Fruit fly (Drosophila melanogaster) whole organism, adult: ENCODE results near the gene CG5731.

Source experiments
- CG11617 ChIP-seq: fragments of 200-800 bp; sonication (Bioruptor generic); optimal IDR thresholded peaks from 2 replicates; lab custom pipeline; 2017; ENCODE audit warnings: mild to moderate bottlenecking, missing biosample characterization, missing genetic modification reagents, missing genetic modification characterization
- CG12768 ChIP-seq: fragments of 200-800 bp; sonication (Bioruptor generic); optimal IDR thresholded peaks from 2 replicates; lab custom pipeline; 2017; ENCODE audit warnings: missing biosample characterization, missing genetic modification characterization, mild to moderate bottlenecking, moderate library complexity, missing genetic modification reagents
- CG14711 ChIP-seq: fragments of 200-800 bp; sonication (Bioruptor generic); optimal IDR thresholded peaks from 2 replicates; lab custom pipeline; 2018; ENCODE audit warnings: missing biosample characterization, mild to moderate bottlenecking, missing genetic modification characterization, moderate library complexity
- CG1620 ChIP-seq: fragments of 200-800 bp; sonication (Bioruptor generic); optimal IDR thresholded peaks from 2 replicates; lab custom pipeline; 2016; ENCODE audit warnings: missing biosample characterization, missing genetic modification characterization
- CG33017 ChIP-seq: fragments of 200-800 bp; sonication (Bioruptor generic); optimal IDR thresholded peaks from 2 replicates; lab custom pipeline; 2018; ENCODE audit warnings: missing biosample characterization, mild to moderate bottlenecking, missing genetic modification characterization, moderate library complexity
- CG5204 ChIP-seq: fragments of 200-800 bp; sonication (Bioruptor generic); optimal IDR thresholded peaks from 2 replicates; lab custom pipeline; 2016; ENCODE audit warnings: missing biosample characterization, missing genetic modification characterization
- CG7045 ChIP-seq: fragments of 200-800 bp; sonication (Bioruptor generic); optimal IDR thresholded peaks from 2 replicates; lab custom pipeline; 2017; ENCODE audit warnings: missing biosample characterization, mild to moderate bottlenecking, missing genetic modification characterization
- CG7101 ChIP-seq: fragments of 200-800 bp; sonication (Bioruptor generic); optimal IDR thresholded peaks from 2 replicates; lab custom pipeline; 2018; ENCODE audit warnings: missing biosample characterization, mild to moderate bottlenecking, missing genetic modification characterization, moderate library complexity
- Clk ChIP-seq: fragments of 200-800 bp; sonication (Bioruptor generic); optimal IDR thresholded peaks from 2 replicates; lab custom pipeline; 2017; ENCODE audit warnings: missing biosample characterization, missing genetic modification characterization
- Crg-1 ChIP-seq: fragments of 200-800 bp; sonication (Bioruptor generic); optimal IDR thresholded peaks from 2 replicates; lab custom pipeline; 2016; ENCODE audit warnings: missing biosample characterization, missing genetic modification characterization
- Hr96 ChIP-seq: fragments of 200-800 bp; sonication (Bioruptor generic); optimal IDR thresholded peaks from 2 replicates; lab custom pipeline; 2016; ENCODE audit warnings: missing biosample characterization, missing genetic modification characterization
- Mnt ChIP-seq: fragments of 200-800 bp; sonication (Bioruptor generic); optimal IDR thresholded peaks from 2 replicates; lab custom pipeline; 2016; ENCODE audit warnings: missing biosample characterization, mild to moderate bottlenecking, missing genetic modification characterization
- bab1 ChIP-seq: fragments of 200-800 bp; sonication (Bioruptor generic); optimal IDR thresholded peaks from 3 replicates; lab custom pipeline; 2019; ENCODE audit warnings: missing biosample characterization, mild to moderate bottlenecking, missing genetic modification characterization, moderate library complexity
- cic ChIP-seq: fragments of 200-800 bp; sonication (Bioruptor generic); optimal IDR thresholded peaks from 2 replicates; lab custom pipeline; 2017; ENCODE audit warnings: missing biosample characterization, mild to moderate bottlenecking, missing genetic modification characterization, moderate library complexity
- cnc ChIP-seq, 2 experiments: fragments of >200 bp; optimal IDR thresholded peaks; 2 replicates each; lab custom pipeline; 2017
- kay ChIP-seq: fragments of 200-800 bp; sonication (Bioruptor generic); peaks from one replicate; lab custom pipeline; 2016; ENCODE audit warnings: missing biosample characterization, missing genetic modification characterization, borderline replicate concordance
- ovo ChIP-seq: fragments of 200-800 bp; sonication (Bioruptor generic); optimal IDR thresholded peaks from 2 replicates; lab custom pipeline; 2016; ENCODE audit warnings: missing biosample characterization, missing genetic modification characterization
- pad ChIP-seq: fragments of 200-800 bp; sonication (Bioruptor generic); optimal IDR thresholded peaks from 3 replicates; lab custom pipeline; 2017; ENCODE audit warnings: missing biosample characterization, missing genetic modification characterization, mild to moderate bottlenecking, moderate library complexity, missing genetic modification reagents
- tj ChIP-seq: fragments of 200-800 bp; sonication (Bioruptor generic); optimal IDR thresholded peaks from 3 replicates; lab custom pipeline; 2017; ENCODE audit warnings: missing biosample characterization, mild to moderate bottlenecking, missing genetic modification characterization, moderate library complexity
- toe ChIP-seq: fragments of 200-800 bp; sonication (Bioruptor generic); optimal IDR thresholded peaks from 2 replicates; lab custom pipeline; 2016; ENCODE audit warnings: missing biosample characterization, missing genetic modification characterization

The CG5731 gene

dm6 chr2L:10210631-10211557 is 1.4 kb upstream of the CG5731 start, which contains the start of the genes CG5727 and ath:
CG5727 (minus strand) TSS chr2L:10210681.
ath (plus strand) TSS chr2L:10211143.
- TF ChIP-seq CG1620 (GFP tag; lab: Kevin White, UChicago) (peak; percentile 11), tj (GFP tag; lab: Kevin White, UChicago) (no peak), Mnt (GFP tag; lab: Kevin White, UChicago) (peak; percentile 15), CG14711 (tag; lab: Kevin White, UChicago) (peak; percentile 85), cic (GFP tag; lab: Kevin White, UChicago) (no peak), Hr96 (no peak), Crg-1 (GFP tag; lab: Kevin White, UChicago) (peak; percentile 11), CG7045 (GFP tag; lab: Kevin White, UChicago) (peak; percentile 17), CG11617 (GFP tag; lab: Kevin White, UChicago) (peak; percentile 21), kay (peak; percentile 67)

- TF ChIP-seq Hr96: no peak
- no peak for TF ChIP-seq CG7045 (GFP tag; lab: Kevin White, UChicago)
- no peak for TF ChIP-seq toe (GFP tag; lab: Kevin White, UChicago)
- no peak for TF ChIP-seq CG14711 (tag; lab: Kevin White, UChicago)
- TF ChIP-seq Clk: no peak
- TF ChIP-seq kay: no peak
- TF ChIP-seq CG12768 (GFP tag; lab: Kevin White, UChicago): no peak
- no peak for TF ChIP-seq cnc (optimal IDR thresholded peaks at IDR 0.05; lab: Kevin White, UChicago)
- TF ChIP-seq CG7101: no peak
- TF ChIP-seq Mnt (GFP tag; lab: Kevin White, UChicago): no peak
- TF ChIP-seq CG5204 (GFP tag; lab: Kevin White, UChicago): no peak
- no peak for TF ChIP-seq bab1
- no peak for TF ChIP-seq tj (GFP tag; lab: Kevin White, UChicago)
- TF ChIP-seq pad (GFP tag; lab: Kevin White, UChicago): no peak
- no peak for TF ChIP-seq ovo (GFP tag; lab: Kevin White, UChicago)
- TF ChIP-seq CG33017: no peak
Measured at dm6 chr2L:10206633-10207162, 2.8 kb downstream of the CG5731 start, which contains the start of gene Snx17. Snx17 (minus strand) TSS chr2L:10206961.

- TF ChIP-seq Hr96: no peak
- TF ChIP-seq CG1620 (GFP tag; lab: Kevin White, UChicago): no peak
- TF ChIP-seq CG5204 (GFP tag; lab: Kevin White, UChicago): no peak
- no peak for TF ChIP-seq kay
- no peak for TF ChIP-seq Mnt (GFP tag; lab: Kevin White, UChicago)
- TF ChIP-seq cic (GFP tag; lab: Kevin White, UChicago): no peak
- TF ChIP-seq CG12768 (GFP tag; lab: Kevin White, UChicago): no peak
- TF ChIP-seq CG33017: no peak
- no peak for TF ChIP-seq CG11617 (GFP tag; lab: Kevin White, UChicago)
- no peak for TF ChIP-seq pad (GFP tag; lab: Kevin White, UChicago)
- no peak for TF ChIP-seq tj (GFP tag; lab: Kevin White, UChicago)
- TF ChIP-seq ovo (GFP tag; lab: Kevin White, UChicago): no peak
- no peak for TF ChIP-seq CG14711 (tag; lab: Kevin White, UChicago)
- TF ChIP-seq bab1: no peak
- TF ChIP-seq Clk: no peak
- no peak for TF ChIP-seq CG7101
Measured at dm6 chr2L:10205940-10206339, 3.6 kb downstream of the CG5731 start.

- peak; percentile 42 for TF ChIP-seq bab1
- TF ChIP-seq tj (GFP tag; lab: Kevin White, UChicago): no peak
- no peak for TF ChIP-seq pad (GFP tag; lab: Kevin White, UChicago)
- TF ChIP-seq kay: no peak
- TF ChIP-seq Mnt (GFP tag; lab: Kevin White, UChicago): no peak
- TF ChIP-seq ovo (GFP tag; lab: Kevin White, UChicago): peak; percentile 73
- no peak for TF ChIP-seq cnc (optimal IDR thresholded peaks at IDR 0.05; lab: Kevin White, UChicago)
Measured at dm6 chr2L:10203933-10204509, 5.5 kb downstream of the CG5731 start, which contains the start of gene CG34159. CG34159 (minus strand) TSS chr2L:10204317.

dm6 chr2L:10201743-10202142 is 7.8 kb downstream of the CG5731 start:
- TF ChIP-seq toe (GFP tag; lab: Kevin White, UChicago): no peak
- no peak for TF ChIP-seq Crg-1 (GFP tag; lab: Kevin White, UChicago)
- no peak for TF ChIP-seq CG14711 (tag; lab: Kevin White, UChicago)
- no peak for TF ChIP-seq Hr96
- no peak for TF ChIP-seq CG7045 (GFP tag; lab: Kevin White, UChicago)
- TF ChIP-seq bab1: no peak
- TF ChIP-seq CG1620 (GFP tag; lab: Kevin White, UChicago): no peak
- TF ChIP-seq cic (GFP tag; lab: Kevin White, UChicago): no peak
- TF ChIP-seq kay: no peak
- no peak for TF ChIP-seq ovo (GFP tag; lab: Kevin White, UChicago)
- no peak for TF ChIP-seq CG11617 (GFP tag; lab: Kevin White, UChicago)
- TF ChIP-seq tj (GFP tag; lab: Kevin White, UChicago): no peak
- TF ChIP-seq Clk: no peak
- no peak for TF ChIP-seq Mnt (GFP tag; lab: Kevin White, UChicago)
- no peak for TF ChIP-seq CG5204 (GFP tag; lab: Kevin White, UChicago)
- no peak for TF ChIP-seq CG7101
- no peak for TF ChIP-seq pad (GFP tag; lab: Kevin White, UChicago)
- no peak for TF ChIP-seq CG33017
- no peak for TF ChIP-seq cnc (optimal IDR thresholded peaks at IDR 0.05; lab: Kevin White, UChicago)
- no peak for TF ChIP-seq CG12768 (GFP tag; lab: Kevin White, UChicago)
